Worm (Caenorhabditis elegans): ENCODE data around the gene dct-15.
"Not testable (repeated sequence)": the region's sequence is repeated elsewhere in the genome, so short reads cannot be mapped to it uniquely, and the experiment has no call there.

The dct-15 gene

ce11 chrIV:9798307-9798706 is 12.2 kb downstream of the dct-15 start:
- TF ChIP-seq him-1 (tag; optimal IDR thresholded peaks at IDR 0.05) (no peak), W03F9.2 (tag; optimal IDR thresholded peaks at IDR 0.05) (no peak), dao-5 (tag; optimal IDR thresholded peaks at IDR 0.05) (no peak)

ce11 chrIV:9797304-9798003 is 13.1 kb downstream of the dct-15 start, which contains the start of gene T13F2.2:
Gene T13F2.2 (minus strand): TSS chrIV:9797354.
- TF ChIP-seq W03F9.2 (tag; optimal IDR thresholded peaks at IDR 0.05), result no peak
- no peak for TF ChIP-seq him-1 (tag; optimal IDR thresholded peaks at IDR 0.05)
- TF ChIP-seq dao-5 (tag; optimal IDR thresholded peaks at IDR 0.05), result no peak

- no peak for TF ChIP-seq him-1 (tag; optimal IDR thresholded peaks at IDR 0.05)
- no peak for TF ChIP-seq dao-5 (tag; optimal IDR thresholded peaks at IDR 0.05)
- TF ChIP-seq W03F9.2 (tag; optimal IDR thresholded peaks at IDR 0.05), result no peak
These were observed 14.0 kb downstream of the dct-15 start, which contains the start of gene pis-1 for ce11 chrIV:9796494-9796893. Gene pis-1 (minus strand): TSS chrIV:9796594.

ce11 chrIV:9795250-9795649 is 15.3 kb downstream of the dct-15 start:
- TF ChIP-seq W03F9.2 (tag; optimal IDR thresholded peaks at IDR 0.05) (no peak), dao-5 (tag; optimal IDR thresholded peaks at IDR 0.05) (no peak), him-1 (tag; optimal IDR thresholded peaks at IDR 0.05) (no peak)

- TF ChIP-seq W03F9.2 (tag; optimal IDR thresholded peaks at IDR 0.05), result no peak
- TF ChIP-seq him-1 (tag; optimal IDR thresholded peaks at IDR 0.05), result no peak
- no peak for TF ChIP-seq dao-5 (tag; optimal IDR thresholded peaks at IDR 0.05)
These were observed 19.8 kb downstream of the dct-15 start for ce11 chrIV:9790708-9791107.

ce11 chrIV:9789496-9789895 is 21.0 kb downstream of the dct-15 start, which contains the start of gene T13F2.4:
Gene T13F2.4 (plus strand): TSS chrIV:9789796.
- TF ChIP-seq him-1 (tag; optimal IDR thresholded peaks at IDR 0.05), result no peak
- no peak for TF ChIP-seq W03F9.2 (tag; optimal IDR thresholded peaks at IDR 0.05)
- TF ChIP-seq dao-5 (tag; optimal IDR thresholded peaks at IDR 0.05), result no peak

ce11 chrIV:9784689-9785088 is 25.8 kb downstream of the dct-15 start, which contains the start of gene sre-4:
Gene sre-4 (minus strand): TSS chrIV:9784789.
- TF ChIP-seq him-1 (tag; optimal IDR thresholded peaks at IDR 0.05) (no peak), W03F9.2 (tag; optimal IDR thresholded peaks at IDR 0.05) (no peak), dao-5 (tag; optimal IDR thresholded peaks at IDR 0.05) (no peak)

ce11 chrIV:9778016-9778415 is 32.5 kb downstream of the dct-15 start, which contains the start of gene T13F2.6:
Gene T13F2.6 (plus strand): TSS chrIV:9778321.
- TF ChIP-seq W03F9.2 (tag; optimal IDR thresholded peaks at IDR 0.05) (peak; percentile 43), him-1 (tag; optimal IDR thresholded peaks at IDR 0.05) (no peak)

- TF ChIP-seq him-1 (tag; optimal IDR thresholded peaks at IDR 0.05), result no peak
- TF ChIP-seq W03F9.2 (tag; optimal IDR thresholded peaks at IDR 0.05), result no peak
- TF ChIP-seq dao-5 (tag; optimal IDR thresholded peaks at IDR 0.05), result no peak
These were observed 33.0 kb downstream of the dct-15 start, which contains the start of gene sna-2 for ce11 chrIV:9777535-9777934. Gene sna-2 (minus strand): TSS chrIV:9777634.

ce11 chrIV:9773441-9773840 is 37.1 kb downstream of the dct-15 start:
- TF ChIP-seq dao-5 (tag; optimal IDR thresholded peaks at IDR 0.05), result no peak
- TF ChIP-seq W03F9.2 (tag; optimal IDR thresholded peaks at IDR 0.05), result no peak
- no peak for TF ChIP-seq him-1 (tag; optimal IDR thresholded peaks at IDR 0.05)

ce11 chrIV:9772096-9772720 is 38.3 kb downstream of the dct-15 start, which contains the start of gene cav-1:
Gene cav-1 (plus strand): TSS chrIV:9772510.
- TF ChIP-seq W03F9.2 (tag; optimal IDR thresholded peaks at IDR 0.05) (no peak), him-1 (tag; optimal IDR thresholded peaks at IDR 0.05) (no peak), dao-5 (tag; optimal IDR thresholded peaks at IDR 0.05) (no peak)

ce11 chrIV:9770798-9771197 is 39.7 kb downstream of the dct-15 start:
- TF ChIP-seq dao-5 (tag; optimal IDR thresholded peaks at IDR 0.05) (no peak), him-1 (tag; optimal IDR thresholded peaks at IDR 0.05) (no peak), W03F9.2 (tag; optimal IDR thresholded peaks at IDR 0.05) (no peak)

ce11 chrIV:9769746-9770145 is 40.8 kb downstream of the dct-15 start, which contains the start of gene msp-78:
Gene msp-78 (plus strand): TSS chrIV:9770046.
- not testable (repeated sequence) for TF ChIP-seq W03F9.2, dao-5, him-1 (tag; optimal IDR thresholded peaks at IDR 0.05)

- TF ChIP-seq W03F9.2, dao-5, him-1 (tag; optimal IDR thresholded peaks at IDR 0.05): not testable (repeated sequence)
These were observed 43.5 kb downstream of the dct-15 start, which contains the start of gene msp-79 for ce11 chrIV:9767054-9767453. Gene msp-79 (minus strand): TSS chrIV:9767154.
